Worm (Caenorhabditis elegans) whole organism, L1 larva: ENCODE measurements around the gene R11D1.1.

ENCODE experiments used
- alr-1 ChIP-seq: fragments of 200-800 bp; sonication (Bioruptor generic); optimal IDR thresholded peaks from 2 replicates; lab custom pipeline; 2018; ENCODE audit warnings: borderline replicate concordance, mild to moderate bottlenecking, missing genetic modification characterization, missing compliant biosample characterization
- elt-3 ChIP-seq, 6 experiments: fragments of 150-350 bp in 1 of 6; sonication (generic microtip); optimal IDR thresholded peaks; 2 replicates each; lab custom pipeline; 2017 to 2018; ENCODE audit warnings: missing biosample characterization in 6 of 6, missing genetic modification characterization in 6 of 6, inconsistent platforms in 1 of 6
- lin-14 ChIP-seq: fragments of 200-800 bp; sonication (Bioruptor generic); optimal IDR thresholded peaks from 2 replicates; lab custom pipeline; 2018; ENCODE audit warnings: mild to moderate bottlenecking, missing genetic modification characterization, moderate library complexity, missing compliant biosample characterization
- lin-39 ChIP-seq: fragments of 150-350 bp; optimal IDR thresholded peaks from 2 replicates; lab custom pipeline; 2014; ENCODE audit warnings: missing biosample characterization, missing genetic modification reagents, missing genetic modification characterization
- mdl-1 ChIP-seq, 2 experiments: fragments of 150-350 bp; optimal IDR thresholded peaks; 2 replicates each; lab custom pipeline; 2014 to 2017; ENCODE audit warnings: missing biosample characterization in 2 of 2, missing genetic modification characterization in 2 of 2, inconsistent platforms in 1 of 2
- mef-2 ChIP-seq: fragments of 150-350 bp; optimal IDR thresholded peaks from 2 replicates; lab custom pipeline; 2014; ENCODE audit warnings: missing biosample characterization, missing genetic modification characterization
- nhr-11 ChIP-seq: fragments of 150-350 bp; optimal IDR thresholded peaks from 2 replicates; lab custom pipeline; 2014; ENCODE audit warnings: missing biosample characterization, missing genetic modification characterization
- skn-1 ChIP-seq: fragments of 150-350 bp; optimal IDR thresholded peaks from 2 replicates; lab custom pipeline; 2014; ENCODE audit warnings: missing biosample characterization, missing genetic modification characterization

ce11 chrV:12667926-12668325, 36.3 kb upstream of the R11D1.1 start, which contains the start of gene W05B10.4:
- TF ChIP-seq nhr-11, result no peak
- TF ChIP-seq skn-1, result no peak
- no peak for TF ChIP-seq mdl-1 (tag; optimal IDR thresholded peaks at IDR 0.05; lab: Kevin White, UChicago)
- TF ChIP-seq elt-3 (tag; optimal IDR thresholded peaks at IDR 0.05; lab: Kevin White, UChicago), result no peak
- TF ChIP-seq mef-2 (tag; lab: Kevin White, UChicago), result no peak
- TF ChIP-seq lin-39 (tag; lab: Kevin White, UChicago), result no peak
- TF ChIP-seq alr-1 (tag; lab: Kevin White, UChicago), result no peak
- no peak for TF ChIP-seq lin-14 (GFP tag; lab: Kevin White, UChicago)
